Worm (Caenorhabditis elegans) whole organism, late embryonic: ENCODE results near the gene sqrd-1.

ENCODE experiments used
- C08G9.2 ChIP-seq: sonication (generic microtip); optimal IDR thresholded peaks from 2 replicates; lab custom pipeline; 2016; ENCODE audit warnings: mild to moderate bottlenecking, missing genetic modification characterization, moderate library complexity, missing compliant biosample characterization
- F13H6.1 ChIP-seq: sonication (generic microtip); optimal IDR thresholded peaks from 2 replicates; lab custom pipeline; 2016; ENCODE audit warnings: missing genetic modification characterization, missing compliant biosample characterization
- K09A11.1 ChIP-seq: sonication (generic microtip); optimal IDR thresholded peaks from 2 replicates; lab custom pipeline; 2017; ENCODE audit warnings: antibody characterized with exemption, mild to moderate bottlenecking, missing genetic modification characterization, missing compliant biosample characterization; ENCODE audit not compliant: insufficient read depth
- Y22D7AL.16 ChIP-seq: sonication (generic microtip); optimal IDR thresholded peaks from 2 replicates; lab custom pipeline; 2016; ENCODE audit warnings: missing genetic modification characterization, missing compliant biosample characterization
- ahr-1 ChIP-seq: sonication (generic microtip); optimal IDR thresholded peaks from 2 replicates; lab custom pipeline; 2016; ENCODE audit warnings: missing genetic modification characterization, missing compliant biosample characterization
- ceh-22 ChIP-seq: sonication (generic microtip); optimal IDR thresholded peaks from 2 replicates; lab custom pipeline; 2017; ENCODE audit warnings: missing biosample characterization, missing genetic modification characterization
- ceh-24 ChIP-seq: sonication (generic microtip); optimal IDR thresholded peaks from 2 replicates; lab custom pipeline; 2016; ENCODE audit warnings: mild to moderate bottlenecking, missing genetic modification characterization, missing compliant biosample characterization
- ceh-30 ChIP-seq: fragments of 150-350 bp; optimal IDR thresholded peaks from 2 replicates; lab custom pipeline; 2014; ENCODE audit warnings: missing biosample characterization, missing genetic modification characterization
- ceh-31 ChIP-seq: sonication (generic microtip); optimal IDR thresholded peaks from 2 replicates; lab custom pipeline; 2016; ENCODE audit warnings: missing genetic modification characterization, missing compliant biosample characterization
- ceh-45 ChIP-seq: fragments of 200-800 bp; sonication (Bioruptor generic); IDR thresholded peaks from 2 replicates; pipeline ENCODE4 v1.3.6; 2022; ENCODE audit warnings: missing genetic modification reagents, missing genetic modification characterization, missing compliant biosample characterization
- ceh-48 ChIP-seq: sonication (generic microtip); optimal IDR thresholded peaks from 2 replicates; lab custom pipeline; 2016; ENCODE audit warnings: missing genetic modification characterization, inconsistent platforms, missing compliant biosample characterization
- ceh-6 ChIP-seq: fragments of 200-800 bp; sonication (Bioruptor generic); optimal IDR thresholded peaks from 2 replicates; lab custom pipeline; 2018; ENCODE audit warnings: mild to moderate bottlenecking, missing genetic modification characterization, missing compliant biosample characterization
- ceh-9 ChIP-seq: sonication (generic microtip); optimal IDR thresholded peaks from 2 replicates; lab custom pipeline; 2016; ENCODE audit warnings: mild to moderate bottlenecking, missing genetic modification characterization, inconsistent platforms, missing compliant biosample characterization
- che-1 ChIP-seq: sonication (generic microtip); optimal IDR thresholded peaks from 2 replicates; lab custom pipeline; 2016; ENCODE audit warnings: mild to moderate bottlenecking, missing genetic modification characterization, missing compliant biosample characterization
- dmd-4 ChIP-seq: sonication (generic microtip); optimal IDR thresholded peaks from 2 replicates; lab custom pipeline; 2016; ENCODE audit warnings: borderline replicate concordance, missing genetic modification characterization, missing compliant biosample characterization
- elt-4 ChIP-seq: sonication (generic microtip); optimal IDR thresholded peaks from 2 replicates; lab custom pipeline; 2016; ENCODE audit warnings: missing genetic modification characterization, missing compliant biosample characterization
- ets-4 ChIP-seq: sonication (generic microtip); optimal IDR thresholded peaks from 2 replicates; lab custom pipeline; 2016; ENCODE audit warnings: missing genetic modification characterization, missing compliant biosample characterization
- gmeb-2 ChIP-seq: sonication (generic microtip); optimal IDR thresholded peaks from 2 replicates; lab custom pipeline; 2016; ENCODE audit warnings: missing genetic modification characterization, inconsistent platforms, missing compliant biosample characterization
- hlh-15 ChIP-seq: sonication (generic microtip); optimal IDR thresholded peaks from 2 replicates; lab custom pipeline; 2016; ENCODE audit warnings: missing genetic modification characterization, missing compliant biosample characterization
- hlh-30 ChIP-seq: sonication (generic microtip); optimal IDR thresholded peaks from 2 replicates; lab custom pipeline; 2017; ENCODE audit warnings: antibody characterized with exemption, missing genetic modification characterization, missing compliant biosample characterization; ENCODE audit not compliant: insufficient read depth
- hlh-8 ChIP-seq: sonication (generic microtip); optimal IDR thresholded peaks from 2 replicates; lab custom pipeline; 2016; ENCODE audit warnings: missing genotype, missing genetic modification characterization, missing compliant biosample characterization
- lin-11 ChIP-seq: fragments of 200-800 bp; sonication (Bioruptor generic); optimal IDR thresholded peaks from 2 replicates; lab custom pipeline; 2018; ENCODE audit warnings: mild to moderate bottlenecking, missing genetic modification characterization, missing compliant biosample characterization
- nfya-1 ChIP-seq: sonication (generic microtip); optimal IDR thresholded peaks from 2 replicates; lab custom pipeline; 2017; ENCODE audit warnings: missing genetic modification characterization, mild to moderate bottlenecking, missing compliant biosample characterization, antibody characterized with exemption, moderate library complexity
- nhr-11 ChIP-seq: fragments of 150-350 bp; optimal IDR thresholded peaks from 2 replicates; lab custom pipeline; 2014; ENCODE audit warnings: missing biosample characterization, missing genetic modification characterization
- npax-4 ChIP-seq: sonication (generic microtip); optimal IDR thresholded peaks from 2 replicates; lab custom pipeline; 2016; ENCODE audit warnings: missing genetic modification characterization, missing compliant biosample characterization
- pag-3 ChIP-seq: sonication (generic microtip); optimal IDR thresholded peaks from 2 replicates; lab custom pipeline; 2016; ENCODE audit warnings: missing compliant biosample characterization, missing genetic modification characterization, borderline replicate concordance
- ref-2 ChIP-seq: sonication (generic microtip); optimal IDR thresholded peaks from 2 replicates; lab custom pipeline; 2016; ENCODE audit warnings: missing genetic modification characterization, missing compliant biosample characterization
- sdc-2 ChIP-seq: sonication (generic microtip); optimal IDR thresholded peaks from 2 replicates; lab custom pipeline; 2016; ENCODE audit warnings: missing genotype, missing genetic modification characterization, missing compliant biosample characterization
- syd-9 ChIP-seq: sonication (generic microtip); optimal IDR thresholded peaks from 2 replicates; lab custom pipeline; 2016; ENCODE audit warnings: mild to moderate bottlenecking, missing genetic modification characterization, moderate library complexity, missing compliant biosample characterization
- tbx-2 ChIP-seq: sonication (generic microtip); optimal IDR thresholded peaks from 2 replicates; lab custom pipeline; 2016; ENCODE audit warnings: missing genetic modification characterization, missing compliant biosample characterization
- tbx-7 ChIP-seq: sonication (generic microtip); optimal IDR thresholded peaks from 2 replicates; lab custom pipeline; 2016; ENCODE audit warnings: missing genotype, missing genetic modification characterization, missing compliant biosample characterization
- ttx-3 ChIP-seq: sonication (generic microtip); optimal IDR thresholded peaks from 2 replicates; lab custom pipeline; 2016; ENCODE audit warnings: missing genetic modification reagents, missing genetic modification characterization, missing compliant biosample characterization
- unc-3 ChIP-seq, 2 experiments: fragments of 200-800 bp in 1 of 2; sonication (Bioruptor generic) in 1 of 2; sonication (generic microtip) in 1 of 2; conservative IDR thresholded peaks in 1 of 2; optimal IDR thresholded peaks in 1 of 2; 2 replicates each; pipeline versions ENCODE4 v1.3.6 to Lab custom; 2016 to 2022; ENCODE audit warnings: missing compliant biosample characterization in 2 of 2, missing genetic modification characterization in 2 of 2, missing genetic modification reagents in 1 of 2
- unc-55 ChIP-seq: sonication (generic microtip); optimal IDR thresholded peaks from 2 replicates; lab custom pipeline; 2017; ENCODE audit warnings: missing biosample characterization, missing genetic modification reagents, missing genetic modification characterization
- unc-86 ChIP-seq: sonication (generic microtip); optimal IDR thresholded peaks from 2 replicates; lab custom pipeline; 2016; ENCODE audit warnings: missing genetic modification characterization, missing compliant biosample characterization
- zip-5 ChIP-seq: sonication (generic microtip); optimal IDR thresholded peaks from 2 replicates; lab custom pipeline; 2016; ENCODE audit warnings: missing genetic modification characterization, missing compliant biosample characterization
- ztf-16 ChIP-seq: sonication (generic microtip); optimal IDR thresholded peaks from 2 replicates; lab custom pipeline; 2017; ENCODE audit warnings: missing genetic modification characterization, missing compliant biosample characterization

sqrd-1 gene

DNA sequence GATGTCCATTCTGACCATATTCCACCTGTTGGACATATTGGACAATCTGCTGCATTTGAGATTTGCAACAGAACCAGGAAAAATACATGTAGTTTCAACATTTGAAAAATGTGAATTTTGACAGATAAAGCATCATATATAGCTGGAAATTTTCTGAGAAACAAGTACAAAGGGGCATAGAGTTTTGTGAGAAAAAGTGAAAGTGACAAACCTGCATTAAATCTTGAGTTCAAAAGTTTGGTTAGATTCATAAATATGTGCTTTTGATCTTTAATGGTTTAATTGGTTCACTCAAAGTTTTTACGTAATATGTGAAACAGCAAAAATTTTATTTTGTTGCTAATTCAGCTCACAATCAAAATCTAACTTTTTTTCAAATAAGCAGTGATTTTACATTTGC is 8.4 kb downstream of the sqrd-1 start, which contains the start of gene F02H6.7:
F02H6.7 (minus strand) TSS at position 101 of the 400 bp plus-strand sequence.
- TF ChIP-seq gmeb-2 (tag; lab: Kevin White, UChicago) (no peak), tbx-2 (tag; lab: Kevin White, UChicago) (no peak), ceh-9 (tag; lab: Kevin White, UChicago) (no peak), ceh-45 (GFP tag; lab: Robert Waterston, UW) (no peak), hlh-30 (no peak), K09A11.1 (tag; lab: Kevin White, UChicago) (no peak), hlh-8 (no peak)

ce11 chrIV:14230799-14231198 is 11.1 kb downstream of the sqrd-1 start, which contains the start of gene F02H6.6:
Gene F02H6.6, minus strand, starts transcription at chrIV:14230899.
- TF ChIP-seq ceh-31 = no peak
- no peak for TF ChIP-seq nfya-1 (tag; lab: Kevin White, UChicago)
- TF ChIP-seq elt-4 (tag; lab: Kevin White, UChicago) = no peak
- TF ChIP-seq unc-55 (GFP tag; lab: Kevin White, UChicago) = no peak
- TF ChIP-seq hlh-15 (tag; lab: Kevin White, UChicago) = no peak
- no peak for TF ChIP-seq hlh-30
- no peak for TF ChIP-seq npax-4 (tag; lab: Kevin White, UChicago)
- no peak for TF ChIP-seq ets-4
- no peak for TF ChIP-seq ceh-24 (tag; lab: Kevin White, UChicago)
- no peak for TF ChIP-seq ttx-3 (tag; lab: Kevin White, UChicago)
- no peak for TF ChIP-seq pag-3 (tag; lab: Kevin White, UChicago)
- no peak for TF ChIP-seq C08G9.2
- TF ChIP-seq ceh-9 (tag; lab: Kevin White, UChicago) = no peak
- no peak for TF ChIP-seq tbx-7 (tag; lab: Kevin White, UChicago)
- TF ChIP-seq syd-9 (tag; lab: Kevin White, UChicago) = no peak
- TF ChIP-seq, all 69 proteins: peak for 0

- TF ChIP-seq zip-5 (tag; lab: Kevin White, UChicago) = no peak
- TF ChIP-seq lin-11 = no peak
- no peak for TF ChIP-seq ceh-45 (GFP tag; lab: Robert Waterston, UW)
- TF ChIP-seq ceh-9 (tag; lab: Kevin White, UChicago) = no peak
- no peak for TF ChIP-seq unc-3 (GFP tag; conservative IDR thresholded peaks at IDR 0.05; lab: Robert Waterston, UW)
- TF ChIP-seq unc-3 (tag; optimal IDR thresholded peaks at IDR 0.05; lab: Kevin White, UChicago) = no peak
- no peak for TF ChIP-seq ceh-22 (tag; lab: Kevin White, UChicago)
- TF ChIP-seq C08G9.2 = no peak
- TF ChIP-seq Y22D7AL.16 (tag; lab: Kevin White, UChicago) = no peak
- no peak for TF ChIP-seq npax-4 (tag; lab: Kevin White, UChicago)
- TF ChIP-seq F13H6.1 (tag; lab: Kevin White, UChicago) = no peak
- no peak for TF ChIP-seq ceh-30 (tag; lab: Kevin White, UChicago)
- no peak for TF ChIP-seq nhr-11 (tag; lab: Kevin White, UChicago)
- no peak for TF ChIP-seq pag-3 (tag; lab: Kevin White, UChicago)
- TF ChIP-seq unc-86 = no peak
These were observed 19.3 kb downstream of the sqrd-1 start, which contains the start of gene Y64G10A.1 for ce11 chrIV:14238976-14239375. Gene Y64G10A.1, minus strand, starts transcription at chrIV:14239076.

DNA sequence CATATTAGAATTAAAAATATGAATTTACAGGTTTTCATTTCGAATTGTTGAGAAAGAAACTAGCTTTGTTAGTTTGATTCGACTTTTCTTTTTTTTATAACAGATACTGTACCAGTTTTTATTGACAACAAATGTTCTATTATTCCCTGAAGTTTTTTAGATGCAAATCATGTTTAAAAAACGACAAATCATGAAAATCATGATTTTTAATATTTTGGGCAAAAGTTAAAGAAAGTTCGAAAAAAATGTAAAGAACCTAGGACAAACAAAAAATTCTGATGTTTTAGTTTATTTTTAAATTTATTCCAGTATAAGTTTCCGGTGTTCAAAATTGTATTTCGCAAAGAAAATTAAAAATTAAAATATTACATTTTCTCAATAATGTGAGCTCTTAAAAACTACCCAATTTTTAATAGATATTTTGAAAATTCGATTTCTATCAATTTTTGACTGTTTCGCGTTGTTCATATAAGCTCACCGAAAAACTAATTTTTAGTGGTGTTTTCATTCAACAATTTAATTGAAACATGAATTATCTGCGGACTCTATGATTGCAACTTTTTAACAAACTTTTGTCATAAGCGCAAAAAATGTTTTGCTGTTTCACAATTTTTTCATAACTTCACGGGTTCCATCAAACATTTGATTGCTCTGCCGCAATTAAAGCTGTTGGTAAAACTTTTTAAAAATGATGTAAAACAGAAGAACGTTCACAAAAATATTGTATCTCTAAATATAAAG is 21.9 kb downstream of the sqrd-1 start, which contains the start of gene Y64G10A.10:
Y64G10A.10 (minus strand) TSS at position 51 of the 741 bp plus-strand sequence.
- no peak for TF ChIP-seq ceh-48
- TF ChIP-seq nfya-1 (tag; lab: Kevin White, UChicago) = no peak
- no peak for TF ChIP-seq ahr-1 (tag; lab: Kevin White, UChicago)
- no peak for TF ChIP-seq ztf-16 (tag; lab: Kevin White, UChicago)
- TF ChIP-seq che-1 (tag; lab: Kevin White, UChicago) = no peak
- no peak for TF ChIP-seq sdc-2 (tag; lab: Kevin White, UChicago)
- no peak for TF ChIP-seq ceh-6
- TF ChIP-seq Y22D7AL.16 (tag; lab: Kevin White, UChicago) = no peak
- no peak for TF ChIP-seq dmd-4 (tag; lab: Kevin White, UChicago)
- TF ChIP-seq ref-2 (tag; lab: Kevin White, UChicago) = no peak
- TF ChIP-seq ceh-45 (GFP tag; lab: Robert Waterston, UW) = no peak
